Worm (Caenorhabditis elegans) whole organism, L3 larva: Measurements from ENCODE around the gene mob-3.

Experiments used
- R02D3.7 ChIP-seq: fragments of 150-350 bp; optimal IDR thresholded peaks from 2 replicates; lab custom pipeline; 2014; ENCODE audit warnings: missing biosample characterization, missing genetic modification characterization
- ama-1 ChIP-seq: fragments of 150-350 bp; optimal IDR thresholded peaks from 2 replicates; lab custom pipeline; 2018
- ceh-16 ChIP-seq: sonication (generic microtip); optimal IDR thresholded peaks from 2 replicates; lab custom pipeline; 2017; ENCODE audit warnings: missing biosample characterization, missing genetic modification characterization
- ceh-28 ChIP-seq: fragments of 150-350 bp; optimal IDR thresholded peaks from 2 replicates; lab custom pipeline; 2014; ENCODE audit warnings: missing biosample characterization, missing genetic modification reagents, missing genetic modification characterization
- ceh-9 ChIP-seq: sonication (generic microtip); optimal IDR thresholded peaks from 2 replicates; lab custom pipeline; 2018; ENCODE audit warnings: missing biosample characterization, missing genetic modification characterization
- daf-12 ChIP-seq: fragments of 150-350 bp; optimal IDR thresholded peaks from 2 replicates; lab custom pipeline; 2014; ENCODE audit warnings: missing biosample characterization, missing genetic modification reagents, missing genetic modification characterization
- elt-1 ChIP-seq: fragments of 150-350 bp; optimal IDR thresholded peaks from 2 replicates; lab custom pipeline; 2014; ENCODE audit warnings: missing biosample characterization, missing genetic modification characterization
- elt-2 ChIP-seq: sonication (generic microtip); optimal IDR thresholded peaks from 2 replicates; lab custom pipeline; 2016; ENCODE audit warnings: missing genetic modification reagents, mild to moderate bottlenecking, missing genetic modification characterization, missing compliant biosample characterization
- elt-3 ChIP-seq, 3 experiments: fragments of 150-350 bp in 1 of 3; sonication (generic microtip) in 2 of 3; optimal IDR thresholded peaks; 2 replicates in 2 of 3; 4 replicates in 1 of 3; lab custom pipeline; 2014 to 2017; ENCODE audit warnings: missing biosample characterization in 3 of 3, missing genetic modification characterization in 3 of 3
- eor-1 ChIP-seq, 2 experiments: fragments of 150-350 bp; optimal IDR thresholded peaks; 2 replicates each; lab custom pipeline; 2014 to 2018; ENCODE audit warnings: missing biosample characterization in 2 of 2, missing genetic modification characterization in 2 of 2
- fkh-10 ChIP-seq: sonication (generic microtip); optimal IDR thresholded peaks from 2 replicates; lab custom pipeline; 2017; ENCODE audit warnings: missing biosample characterization, missing genetic modification reagents, missing genetic modification characterization
- hmg-11 ChIP-seq: sonication (generic microtip); optimal IDR thresholded peaks from 2 replicates; lab custom pipeline; 2016; ENCODE audit warnings: missing genetic modification characterization, missing compliant biosample characterization
- jun-1 ChIP-seq: fragments of 150-350 bp; optimal IDR thresholded peaks from 2 replicates; lab custom pipeline; 2014; ENCODE audit warnings: missing biosample characterization, missing genetic modification reagents, missing genetic modification characterization
- lin-39 ChIP-seq: fragments of 150-350 bp; optimal IDR thresholded peaks from 2 replicates; lab custom pipeline; 2018; ENCODE audit warnings: missing biosample characterization, missing genetic modification reagents, missing genetic modification characterization
- lsy-12 ChIP-seq: sonication (generic microtip); optimal IDR thresholded peaks from 2 replicates; lab custom pipeline; 2016; ENCODE audit warnings: mild to moderate bottlenecking, missing genetic modification characterization, missing compliant biosample characterization
- mdl-1 ChIP-seq: fragments of 150-350 bp; optimal IDR thresholded peaks from 2 replicates; lab custom pipeline; 2014; ENCODE audit warnings: missing biosample characterization, missing genetic modification characterization
- mml-1 ChIP-seq: fragments of 150-350 bp; sonication (generic microtip); optimal IDR thresholded peaks from 3 replicates; lab custom pipeline; 2014; ENCODE audit warnings: missing biosample characterization, missing genetic modification characterization
- nhr-11 ChIP-seq: fragments of 150-350 bp; optimal IDR thresholded peaks from 2 replicates; lab custom pipeline; 2014; ENCODE audit warnings: missing biosample characterization, missing genetic modification characterization
- nhr-12 ChIP-seq: fragments of 150-350 bp; optimal IDR thresholded peaks from 2 replicates; lab custom pipeline; 2014; ENCODE audit warnings: missing biosample characterization, missing genetic modification characterization
- nhr-23 ChIP-seq: fragments of 150-350 bp; optimal IDR thresholded peaks from 2 replicates; lab custom pipeline; 2014; ENCODE audit warnings: missing biosample characterization, missing genetic modification reagents, missing genetic modification characterization
- nhr-25 ChIP-seq: sonication (generic microtip); optimal IDR thresholded peaks from 2 replicates; lab custom pipeline; 2017; ENCODE audit warnings: missing biosample characterization, missing genetic modification characterization
- nhr-28 ChIP-seq: fragments of 150-350 bp; optimal IDR thresholded peaks from 2 replicates; lab custom pipeline; 2014; ENCODE audit warnings: missing biosample characterization, missing genetic modification characterization
- nhr-67 ChIP-seq: fragments of 150-350 bp; optimal IDR thresholded peaks from 2 replicates; lab custom pipeline; 2014; ENCODE audit warnings: missing biosample characterization, missing genetic modification characterization
- nhr-76 ChIP-seq: fragments of 150-350 bp; sonication (generic microtip); optimal IDR thresholded peaks from 5 replicates; lab custom pipeline; 2014; ENCODE audit warnings: missing biosample characterization, missing genetic modification characterization
- nhr-77 ChIP-seq: fragments of 150-350 bp; optimal IDR thresholded peaks from 2 replicates; lab custom pipeline; 2014; ENCODE audit warnings: missing biosample characterization, missing genetic modification characterization
- pqm-1 ChIP-seq: fragments of 150-350 bp; optimal IDR thresholded peaks from 2 replicates; lab custom pipeline; 2017; ENCODE audit warnings: missing biosample characterization, missing genetic modification characterization, inconsistent platforms
- snpc-4 ChIP-seq: fragments of 150-350 bp; optimal IDR thresholded peaks from 2 replicates; lab custom pipeline; 2014; ENCODE audit warnings: missing biosample characterization, missing genetic modification characterization
- unc-39 ChIP-seq: sonication (generic microtip); optimal IDR thresholded peaks from 4 replicates; lab custom pipeline; 2017; ENCODE audit warnings: missing biosample characterization, missing genetic modification characterization
- zag-1 ChIP-seq: fragments of 150-350 bp; optimal IDR thresholded peaks from 2 replicates; lab custom pipeline; 2014; ENCODE audit warnings: missing biosample characterization, missing genetic modification characterization
- ztf-4 ChIP-seq: fragments of 150-350 bp; optimal IDR thresholded peaks from 2 replicates; lab custom pipeline; 2014; ENCODE audit warnings: missing biosample characterization, missing genetic modification characterization

mob-3 gene

DNA sequence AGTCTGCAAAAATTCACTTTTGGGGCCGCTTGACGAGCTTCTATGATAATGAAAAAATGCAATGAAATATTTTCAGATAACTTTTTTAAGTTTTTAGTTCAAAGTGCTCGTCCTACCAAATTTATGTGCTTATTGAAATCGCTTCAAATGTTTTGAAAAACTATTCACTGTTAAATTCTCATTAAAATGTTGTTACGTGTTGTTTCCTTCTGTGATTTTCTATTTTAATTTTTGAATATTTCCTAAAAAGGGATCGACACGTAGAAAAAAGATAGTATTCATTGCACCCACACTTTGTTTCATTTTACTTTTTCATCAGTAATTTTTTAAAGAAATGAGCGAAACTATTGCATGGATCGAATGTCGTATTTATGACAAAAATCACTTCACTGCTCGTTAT, 30.1 kb upstream of the mob-3 start, which contains the start of gene B0496.6:
B0496.6 (plus strand) TSS at position 301 of the 400 bp plus-strand sequence.
- TF ChIP-seq eor-1 (tag; optimal IDR thresholded peaks at IDR 0.05; lab: Kevin White, UChicago) (no peak), unc-39 (tag; lab: Kevin White, UChicago) (no peak), ztf-4 (tag; lab: Kevin White, UChicago) (no peak), ceh-16 (tag; lab: Kevin White, UChicago) (no peak), ama-1 (lab: Kevin White, UChicago) (no peak)

DNA sequence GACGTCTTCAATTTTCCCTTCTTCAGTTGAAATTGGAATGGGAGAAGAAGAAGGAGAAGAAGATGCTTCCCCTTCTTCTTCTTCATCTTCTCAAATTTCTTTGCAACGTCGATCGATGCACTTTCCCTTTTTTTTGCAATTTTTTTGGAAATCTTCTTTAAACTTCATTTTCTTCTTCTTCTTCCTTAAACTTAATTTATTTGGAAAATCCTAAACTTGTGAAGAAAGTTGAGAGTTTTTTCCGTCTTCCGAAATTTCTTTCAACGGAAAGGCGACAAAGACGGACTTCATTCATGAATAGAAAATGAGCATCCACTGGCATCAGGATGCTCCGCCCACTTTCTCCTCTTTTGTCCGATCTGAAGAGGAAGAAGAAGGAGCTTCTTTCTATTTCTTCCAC, 25.4 kb upstream of the mob-3 start:
- TF ChIP-seq fkh-10 (GFP tag; lab: Kevin White, UChicago) (peak; percentile 96), zag-1 (no peak)
- TF ChIP-seq, all 47 proteins: peak for 1

DNA sequence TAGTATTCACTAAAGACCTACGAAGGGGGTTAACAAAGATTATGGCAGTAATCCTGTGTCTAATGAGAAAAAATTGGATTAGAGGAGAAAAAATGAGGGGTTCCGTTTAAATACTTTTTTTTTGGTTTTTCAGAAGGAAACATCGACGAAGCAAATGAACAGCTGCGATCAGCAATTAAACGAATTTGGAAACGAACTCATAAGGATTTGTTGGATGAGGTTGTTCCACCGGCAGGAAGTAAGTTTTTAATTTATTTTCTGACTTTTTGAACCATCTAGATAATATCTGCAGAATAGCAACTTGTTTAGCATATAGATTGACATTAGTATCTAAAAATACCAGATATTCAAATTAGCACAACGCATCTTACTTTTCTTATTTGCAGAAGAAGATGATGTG, 24.8 kb upstream of the mob-3 start:
- TF ChIP-seq elt-3 (tag; optimal IDR thresholded peaks at IDR 0.05; lab: Kevin White, UChicago) (no peak), ztf-4 (tag; lab: Kevin White, UChicago) (no peak), jun-1 (no peak), nhr-25 (tag; lab: Kevin White, UChicago) (no peak), R02D3.7 (tag; lab: Kevin White, UChicago) (no peak), ceh-9 (tag; lab: Kevin White, UChicago) (no peak), ceh-28 (tag; lab: Kevin White, UChicago) (no peak), elt-1 (tag; lab: Kevin White, UChicago) (no peak), snpc-4 (tag; lab: Kevin White, UChicago) (no peak)

DNA sequence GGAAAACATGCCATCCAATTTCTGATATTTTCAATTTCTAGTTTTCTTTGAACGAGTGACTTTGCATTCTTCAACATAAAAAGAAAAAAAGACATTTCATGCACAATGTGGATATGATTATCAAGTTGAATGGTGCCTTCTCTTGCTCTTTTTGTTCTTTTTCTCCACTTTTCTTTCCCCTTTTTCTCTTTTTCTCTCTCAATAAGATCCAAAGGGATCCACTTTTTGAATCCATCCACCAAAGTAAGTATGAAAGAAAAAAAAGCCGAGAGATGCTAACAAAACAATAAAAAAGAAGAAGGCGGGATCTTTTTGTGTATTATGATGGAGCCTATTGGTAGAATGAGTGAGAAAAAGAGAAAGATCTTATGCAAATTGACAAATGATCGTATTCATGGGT, 18.6 kb upstream of the mob-3 start:
- TF ChIP-seq fkh-10 (GFP tag; lab: Kevin White, UChicago): peak; percentile 82
- no peak for TF ChIP-seq nhr-77 (tag; lab: Kevin White, UChicago)
- TF ChIP-seq zag-1: no peak
- TF ChIP-seq, all 47 proteins: peak for 1

DNA sequence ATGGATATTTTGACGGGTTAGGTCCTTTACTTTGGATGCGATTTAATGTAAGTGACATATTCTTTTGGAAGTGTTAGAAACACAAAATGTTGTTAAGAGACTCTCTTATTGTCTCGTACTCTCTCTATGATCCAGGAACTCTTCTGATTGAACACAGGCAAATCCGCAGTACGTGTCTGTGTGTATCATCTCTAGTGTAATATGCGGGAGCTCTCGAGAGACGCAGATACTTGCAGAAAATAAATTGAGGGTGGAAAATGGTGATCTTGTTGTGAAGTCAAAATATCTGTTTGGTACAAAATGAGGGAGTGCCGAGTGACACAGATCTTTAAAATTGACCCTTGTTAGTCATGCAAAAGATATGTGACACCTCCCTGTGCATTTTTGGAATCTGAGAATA, 17.9 kb upstream of the mob-3 start:
- no peak for TF ChIP-seq snpc-4 (tag; lab: Kevin White, UChicago)
- no peak for TF ChIP-seq lsy-12 (tag; lab: Kevin White, UChicago)
- no peak for TF ChIP-seq nhr-76
- no peak for TF ChIP-seq ceh-28 (tag; lab: Kevin White, UChicago)
- TF ChIP-seq nhr-67: no peak
- no peak for TF ChIP-seq pqm-1
- no peak for TF ChIP-seq hmg-11 (tag; lab: Kevin White, UChicago)
- no peak for TF ChIP-seq nhr-23 (tag; lab: Kevin White, UChicago)
- no peak for TF ChIP-seq nhr-11
- no peak for TF ChIP-seq nhr-12
- no peak for TF ChIP-seq ceh-16 (tag; lab: Kevin White, UChicago)

DNA sequence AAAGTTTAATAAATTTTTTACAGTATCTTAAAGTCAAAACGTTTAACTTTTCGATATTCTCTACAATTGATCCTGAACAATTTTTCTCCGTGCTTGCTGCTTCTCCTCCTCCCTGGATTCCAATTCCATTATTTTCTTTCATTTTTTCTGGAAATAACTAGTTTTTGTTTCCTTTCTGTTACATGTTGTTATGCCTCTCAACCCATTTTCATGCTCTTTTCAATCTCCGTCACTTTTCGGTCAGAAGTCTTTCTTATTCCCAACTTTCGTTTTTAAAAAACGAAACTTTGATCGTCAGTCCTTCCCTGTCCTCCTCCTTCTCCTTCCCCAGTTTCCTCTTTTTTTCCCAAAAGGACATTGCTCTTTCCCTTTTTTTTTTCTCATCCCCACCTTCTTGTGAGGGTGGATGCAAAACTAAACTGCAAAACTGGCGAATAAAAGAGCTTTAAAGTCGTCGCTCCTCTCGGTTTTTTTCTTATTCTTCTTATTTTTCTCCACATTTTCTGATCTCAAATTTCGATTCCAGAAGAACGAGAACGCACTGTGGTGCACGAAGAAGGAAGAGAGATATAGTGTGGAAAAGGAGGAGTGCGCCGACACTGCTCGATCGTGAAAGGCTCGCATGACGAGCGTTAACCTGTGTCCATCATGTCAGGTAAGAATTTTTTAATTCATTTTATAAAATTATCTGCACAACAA, 16.3 kb upstream of the mob-3 start, which contains the start of the genes C48A7.16 and egl-19:
C48A7.16 (plus strand) TSS at position 544 of the 699 bp plus-strand sequence.
egl-19 (plus strand) TSS at position 649 of the 699 bp plus-strand sequence.
- TF ChIP-seq mdl-1: no peak
- TF ChIP-seq ztf-4 (tag; lab: Kevin White, UChicago): no peak
- no peak for TF ChIP-seq elt-1 (tag; lab: Kevin White, UChicago)
- no peak for TF ChIP-seq R02D3.7 (tag; lab: Kevin White, UChicago)
- TF ChIP-seq lin-39 (tag; lab: Kevin White, UChicago): no peak
- TF ChIP-seq elt-2 (tag; lab: Kevin White, UChicago): no peak
- no peak for TF ChIP-seq mml-1 (tag; lab: Kevin White, UChicago)
- TF ChIP-seq nhr-77 (tag; lab: Kevin White, UChicago): no peak
- no peak for TF ChIP-seq fkh-10 (GFP tag; lab: Kevin White, UChicago)
- no peak for TF ChIP-seq ama-1 (lab: Kevin White, UChicago)
- TF ChIP-seq daf-12 (tag; lab: Kevin White, UChicago): no peak
- no peak for TF ChIP-seq nhr-28
- no peak for TF ChIP-seq eor-1 (tag; optimal IDR thresholded peaks at IDR 0.05; lab: Kevin White, UChicago)
